Worm (Caenorhabditis elegans): ENCODE data around the gene ins-8.
A peak's percentile ranks its signal among the peaks of the same experiment; 100 is the strongest.

ins-8 gene

DNA sequence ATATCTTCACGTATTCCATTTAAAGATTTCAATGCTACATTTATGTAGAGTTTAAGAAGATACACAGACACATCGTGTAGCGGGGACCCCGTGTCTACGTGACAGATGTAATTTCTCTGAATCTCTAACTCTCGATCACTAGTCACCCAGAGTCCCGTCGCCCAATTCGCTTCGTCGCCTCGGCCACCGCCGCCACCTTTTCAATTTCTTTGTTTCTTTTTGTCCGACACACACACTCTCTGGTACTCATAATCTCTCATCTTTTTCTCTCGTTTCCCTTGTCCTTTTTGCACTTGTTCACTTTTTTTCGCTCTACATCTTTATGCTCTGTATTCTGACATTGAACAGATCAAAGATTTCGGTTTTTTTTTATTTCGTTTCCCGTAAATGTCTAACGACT is 37.7 kb upstream of the ins-8 start:
- TF ChIP-seq ztf-4 (tag; optimal IDR thresholded peaks at IDR 0.05) (no peak), jun-1 (tag; optimal IDR thresholded peaks at IDR 0.05) (peak; percentile 76), nhr-25 (tag; optimal IDR thresholded peaks at IDR 0.05) (peak; percentile 77), egl-5 (tag; optimal IDR thresholded peaks at IDR 0.05) (peak; percentile 68), tbx-2 (tag; optimal IDR thresholded peaks at IDR 0.05) (peak; percentile 37), daf-12 (tag; optimal IDR thresholded peaks at IDR 0.05) (no peak), elt-3 (tag; optimal IDR thresholded peaks at IDR 0.05) (no peak), lin-15B (tag; optimal IDR thresholded peaks at IDR 0.05) (peak; percentile 54), zag-1 (tag; optimal IDR thresholded peaks at IDR 0.05) (no peak), unc-62 (GFP tag; optimal IDR thresholded peaks at IDR 0.05) (no peak), nhr-76 (tag; optimal IDR thresholded peaks at IDR 0.05) (no peak), nhr-12 (tag; optimal IDR thresholded peaks at IDR 0.05) (no peak), nhr-237 (tag; optimal IDR thresholded peaks at IDR 0.05) (no peak), nhr-23 (tag; optimal IDR thresholded peaks at IDR 0.05) (peak; percentile 82), ceh-28 (tag; optimal IDR thresholded peaks at IDR 0.05) (peak; percentile 52), R02D3.7 (tag; optimal IDR thresholded peaks at IDR 0.05) (peak; percentile 4), nhr-43 (tag; optimal IDR thresholded peaks at IDR 0.05; ENCODE audit: poor library complexity, severe bottlenecking) (peak; percentile 57), fkh-10 (GFP tag; optimal IDR thresholded peaks at IDR 0.05) (no peak), pha-4 (tag; optimal IDR thresholded peaks at IDR 0.05) (peak; percentile 90), hmg-11 (tag; optimal IDR thresholded peaks at IDR 0.05) (peak; percentile 68), elt-1 (tag; optimal IDR thresholded peaks at IDR 0.05) (peak; percentile 23), pqm-1 (tag; optimal IDR thresholded peaks at IDR 0.05) (peak; percentile 80), ceh-9 (tag; optimal IDR thresholded peaks at IDR 0.05) (no peak), nhr-11 (tag; optimal IDR thresholded peaks at IDR 0.05) (peak; percentile 5), elt-2 (tag; optimal IDR thresholded peaks at IDR 0.05) (peak; percentile 77), mdl-1 (tag; optimal IDR thresholded peaks at IDR 0.05) (no peak), skn-1 (tag; optimal IDR thresholded peaks at IDR 0.05) (peak; percentile 99), lin-39 (tag; optimal IDR thresholded peaks at IDR 0.05) (peak; percentile 53), egl-27 (tag; optimal IDR thresholded peaks at IDR 0.05) (no peak), nhr-28 (tag; optimal IDR thresholded peaks at IDR 0.05) (no peak), ZK546.5 (tag; optimal IDR thresholded peaks at IDR 0.05) (no peak), ceh-82 (tag; optimal IDR thresholded peaks at IDR 0.05) (no peak), snpc-4 (tag; optimal IDR thresholded peaks at IDR 0.05) (peak; percentile 32), eor-1 (tag; optimal IDR thresholded peaks at IDR 0.05) (no peak), nfya-1 (tag; optimal IDR thresholded peaks at IDR 0.05; ENCODE audit: insufficient read depth) (peak; percentile 79), ama-1 (optimal IDR thresholded peaks at IDR 0.05) (peak; percentile 86)

DNA sequence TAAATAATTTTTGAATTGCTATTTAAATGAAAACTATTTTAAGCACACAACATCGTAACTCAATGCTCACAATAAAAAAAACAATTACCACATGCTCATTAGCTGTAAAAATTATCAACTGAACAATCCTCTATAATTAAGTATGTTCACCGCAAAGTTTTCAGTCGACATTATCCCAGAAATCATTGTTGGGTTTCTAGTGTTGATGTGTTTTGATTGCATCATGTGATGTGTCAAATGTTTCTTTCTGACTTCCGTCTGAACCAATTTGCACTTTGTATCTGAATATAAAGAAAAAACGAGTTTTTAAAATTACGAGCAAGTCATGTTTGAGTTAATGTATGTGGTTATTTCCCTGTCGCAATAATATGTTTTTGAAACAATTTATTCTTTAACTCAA is 37.1 kb upstream of the ins-8 start:
- TF ChIP-seq skn-1 (tag; optimal IDR thresholded peaks at IDR 0.05), result peak; percentile 15
- no peak for TF ChIP-seq nhr-76 (tag; optimal IDR thresholded peaks at IDR 0.05)

DNA sequence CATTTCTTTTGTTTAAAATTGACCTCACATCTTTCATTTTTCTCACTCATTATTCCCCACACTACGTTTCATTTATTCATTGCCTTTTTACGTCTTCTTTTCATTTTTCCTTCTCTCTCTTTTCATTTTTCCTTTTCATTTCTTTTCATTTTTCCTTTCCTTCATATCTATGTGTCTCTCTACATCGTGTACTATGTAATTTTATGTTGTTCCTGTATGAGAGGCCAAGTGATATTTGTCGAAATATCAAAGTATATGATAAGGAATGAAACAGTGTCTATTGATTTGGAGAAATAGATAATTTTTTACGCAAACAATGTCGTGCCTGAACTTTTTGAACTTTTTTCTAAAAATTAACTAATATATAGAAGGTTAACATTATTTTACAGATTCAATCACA is 35.7 kb upstream of the ins-8 start:
- TF ChIP-seq hmg-11 (tag; optimal IDR thresholded peaks at IDR 0.05) (no peak), nhr-23 (tag; optimal IDR thresholded peaks at IDR 0.05) (peak; percentile 49), nhr-25 (tag; optimal IDR thresholded peaks at IDR 0.05) (peak; percentile 36), elt-2 (tag; optimal IDR thresholded peaks at IDR 0.05) (peak; percentile 76), fos-1 (tag; optimal IDR thresholded peaks at IDR 0.05) (no peak), skn-1 (tag; optimal IDR thresholded peaks at IDR 0.05) (peak; percentile 97), elt-1 (tag; optimal IDR thresholded peaks at IDR 0.05) (no peak), ceh-28 (tag; optimal IDR thresholded peaks at IDR 0.05) (peak; percentile 59), egl-5 (tag; optimal IDR thresholded peaks at IDR 0.05) (no peak), snpc-4 (tag; optimal IDR thresholded peaks at IDR 0.05) (peak; percentile 23), jun-1 (tag; optimal IDR thresholded peaks at IDR 0.05) (no peak), R02D3.7 (tag; optimal IDR thresholded peaks at IDR 0.05) (no peak), pqm-1 (tag; optimal IDR thresholded peaks at IDR 0.05) (peak; percentile 72), tbx-2 (tag; optimal IDR thresholded peaks at IDR 0.05) (no peak), pha-4 (tag; optimal IDR thresholded peaks at IDR 0.05) (peak; percentile 59)

ce11 chrIV:9714264-9714663 is 33.5 kb upstream of the ins-8 start:
- TF ChIP-seq nhr-76 (tag; optimal IDR thresholded peaks at IDR 0.05) (no peak), lsy-12 (tag; optimal IDR thresholded peaks at IDR 0.05) (no peak), fkh-2 (tag; optimal IDR thresholded peaks at IDR 0.05) (no peak), ceh-28 (tag; optimal IDR thresholded peaks at IDR 0.05) (no peak), fos-1 (tag; optimal IDR thresholded peaks at IDR 0.05) (no peak), lin-15B (tag; optimal IDR thresholded peaks at IDR 0.05) (no peak), unc-39 (tag; optimal IDR thresholded peaks at IDR 0.05) (no peak), nhr-43 (tag; optimal IDR thresholded peaks at IDR 0.05; ENCODE audit: poor library complexity, severe bottlenecking) (no peak), nhr-28 (tag; optimal IDR thresholded peaks at IDR 0.05) (no peak), unc-62 (GFP tag; optimal IDR thresholded peaks at IDR 0.05) (no peak), ceh-82 (tag; optimal IDR thresholded peaks at IDR 0.05) (no peak), pqm-1 (tag; optimal IDR thresholded peaks at IDR 0.05) (no peak), elt-1 (tag; optimal IDR thresholded peaks at IDR 0.05) (no peak)

Measured in whole organism, L3 larva.